Worm (Caenorhabditis elegans) whole organism, L4 larva: ENCODE measurements around the gene irld-56.

Experiments
- F37D6.2 ChIP-seq: sonication (generic microtip); optimal IDR thresholded peaks from 2 replicates; lab custom pipeline; 2016; ENCODE audit warnings: mild to moderate bottlenecking, missing genetic modification characterization, missing compliant biosample characterization
- T20F7.1 ChIP-seq: fragments of 200-800 bp; sonication (Bioruptor generic); optimal IDR thresholded peaks from 2 replicates; lab custom pipeline; 2018; ENCODE audit warnings: mild to moderate bottlenecking, missing genetic modification characterization, missing compliant biosample characterization
- ZK337.2 ChIP-seq: fragments of 200-800 bp; sonication (Bioruptor generic); IDR thresholded peaks from 2 replicates; pipeline ENCODE4 v1.3.6; 2022; ENCODE audit warnings: missing genetic modification reagents, missing genetic modification characterization, missing compliant biosample characterization
- ZK546.5 ChIP-seq, 2 experiments: sonication (generic microtip); optimal IDR thresholded peaks; 2 replicates each; lab custom pipeline; 2017; ENCODE audit warnings: missing biosample characterization in 2 of 2, missing genetic modification characterization in 2 of 2
- aly-2 ChIP-seq: sonication (generic microtip); optimal IDR thresholded peaks from 2 replicates; lab custom pipeline; 2018; ENCODE audit warnings: missing biosample characterization, missing genetic modification characterization
- attf-4 ChIP-seq: sonication (generic microtip); optimal IDR thresholded peaks from 3 replicates; lab custom pipeline; 2017; ENCODE audit warnings: missing biosample characterization, missing genetic modification characterization
- ceh-28 ChIP-seq: fragments of 150-350 bp; optimal IDR thresholded peaks from 2 replicates; lab custom pipeline; 2014; ENCODE audit warnings: missing biosample characterization, missing genetic modification reagents, missing genetic modification characterization
- ceh-32 ChIP-seq: sonication (generic microtip); optimal IDR thresholded peaks from 2 replicates; lab custom pipeline; 2016; ENCODE audit warnings: mild to moderate bottlenecking, missing genetic modification characterization, missing compliant biosample characterization; ENCODE audit not compliant: poor library complexity
- ceh-82 ChIP-seq: sonication (generic microtip); optimal IDR thresholded peaks from 2 replicates; lab custom pipeline; 2017; ENCODE audit warnings: missing biosample characterization, missing genetic modification characterization
- ces-1 ChIP-seq: fragments of 150-350 bp; sonication (generic microtip); optimal IDR thresholded peaks from 4 replicates; lab custom pipeline; 2014; ENCODE audit warnings: missing biosample characterization, missing genetic modification reagents, missing genetic modification characterization
- cey-2 ChIP-seq: sonication (generic microtip); optimal IDR thresholded peaks from 3 replicates; lab custom pipeline; 2017; ENCODE audit warnings: missing genetic modification characterization, mild to moderate bottlenecking, missing compliant biosample characterization, antibody characterized with exemption, borderline replicate concordance; ENCODE audit not compliant: insufficient read depth
- daf-16 ChIP-seq, 3 experiments: sonication (generic microtip); optimal IDR thresholded peaks; 2 replicates each; lab custom pipeline; 2016 to 2017; ENCODE audit warnings: missing genetic modification characterization in 3 of 3, missing genetic modification reagents in 3 of 3, mild to moderate bottlenecking in 2 of 3, missing compliant biosample characterization in 2 of 3, missing biosample characterization in 1 of 3, moderate library complexity in 1 of 3
- dmd-8 ChIP-seq: fragments of 200-800 bp; sonication (Bioruptor generic); IDR thresholded peaks from 2 replicates; pipeline ENCODE4 v1.3.6; 2022; ENCODE audit warnings: missing genetic modification characterization, missing compliant biosample characterization
- dpl-1 ChIP-seq: fragments of 150-350 bp; optimal IDR thresholded peaks from 2 replicates; lab custom pipeline; 2014; ENCODE audit warnings: missing biosample characterization, missing genetic modification reagents, missing genetic modification characterization
- dve-1 ChIP-seq: sonication (generic microtip); optimal IDR thresholded peaks from 2 replicates; lab custom pipeline; 2017; ENCODE audit warnings: antibody characterized with exemption, mild to moderate bottlenecking, missing genetic modification characterization, missing compliant biosample characterization; ENCODE audit not compliant: insufficient read depth
- egl-27 ChIP-seq: sonication (generic microtip); optimal IDR thresholded peaks from 3 replicates; lab custom pipeline; 2017; ENCODE audit warnings: missing biosample characterization, missing genetic modification reagents, missing genetic modification characterization
- fkh-10 ChIP-seq: fragments of 150-350 bp; optimal IDR thresholded peaks from 2 replicates; lab custom pipeline; 2014; ENCODE audit warnings: missing biosample characterization, missing genetic modification reagents, missing genetic modification characterization
- hlh-30 ChIP-seq: sonication (generic microtip); optimal IDR thresholded peaks from 2 replicates; lab custom pipeline; 2017; ENCODE audit warnings: antibody characterized with exemption, mild to moderate bottlenecking, missing genetic modification characterization, missing compliant biosample characterization; ENCODE audit not compliant: insufficient read depth
- lim-7 ChIP-seq: fragments of 200-800 bp; sonication (Bioruptor generic); IDR thresholded peaks from 2 replicates; pipeline ENCODE4 v1.3.6; 2022; ENCODE audit warnings: missing genetic modification characterization, missing compliant biosample characterization
- lin-13 ChIP-seq: fragments of 150-350 bp; optimal IDR thresholded peaks from 2 replicates; lab custom pipeline; 2014; ENCODE audit warnings: missing biosample characterization, missing genetic modification reagents, missing genetic modification characterization
- lin-15B ChIP-seq: fragments of 150-350 bp; sonication (generic microtip); optimal IDR thresholded peaks from 3 replicates; lab custom pipeline; 2014; ENCODE audit warnings: missing biosample characterization, missing genetic modification characterization
- lin-38 ChIP-seq: fragments of 200-800 bp; sonication (Bioruptor generic); IDR thresholded peaks from 2 replicates; pipeline ENCODE4 v1.3.6; 2022; ENCODE audit warnings: missing genetic modification reagents, missing genetic modification characterization, missing compliant biosample characterization
- lsy-2 ChIP-seq, 2 experiments: fragments of 150-350 bp in 1 of 2; sonication (generic microtip) in 1 of 2; optimal IDR thresholded peaks; 2 replicates each; lab custom pipeline; 2014 to 2017; ENCODE audit warnings: missing biosample characterization in 2 of 2, missing genetic modification characterization in 2 of 2
- madf-5 ChIP-seq, 2 experiments: fragments of 200-800 bp; sonication (Bioruptor generic); IDR thresholded peaks; 2 replicates each; pipeline ENCODE4 v1.3.6; 2022; ENCODE audit warnings: missing compliant biosample characterization in 2 of 2, missing genetic modification characterization in 2 of 2
- mdl-1 ChIP-seq, 2 experiments: fragments of 150-350 bp in 1 of 2; sonication (generic microtip) in 1 of 2; optimal IDR thresholded peaks; 2 replicates each; lab custom pipeline; 2014 to 2017; ENCODE audit warnings: missing biosample characterization in 2 of 2, missing genetic modification characterization in 2 of 2
- mdt-29 ChIP-seq: fragments of 200-800 bp; sonication (Bioruptor generic); IDR thresholded peaks from 2 replicates; pipeline ENCODE4 v1.3.6; 2022; ENCODE audit warnings: missing genetic modification reagents, missing genetic modification characterization, missing compliant biosample characterization
- mep-1 ChIP-seq: fragments of 150-350 bp; sonication (generic microtip); optimal IDR thresholded peaks from 3 replicates; lab custom pipeline; 2014; ENCODE audit warnings: missing biosample characterization, missing genetic modification characterization
- mxl-2 ChIP-seq: fragments of 200-800 bp; sonication (Bioruptor generic); conservative IDR thresholded peaks from 2 replicates; pipeline ENCODE4 v1.3.6; 2022; ENCODE audit warnings: missing genetic modification reagents, missing genetic modification characterization, missing compliant biosample characterization
- mxl-3 ChIP-seq: fragments of 200-800 bp; sonication (Bioruptor generic); optimal IDR thresholded peaks from 2 replicates; lab custom pipeline; 2018; ENCODE audit warnings: mild to moderate bottlenecking, missing genetic modification characterization, missing compliant biosample characterization
- nhr-10 ChIP-seq: fragments of 150-350 bp; optimal IDR thresholded peaks from 2 replicates; lab custom pipeline; 2014; ENCODE audit warnings: missing biosample characterization, missing genetic modification characterization
- nhr-28 ChIP-seq: fragments of 150-350 bp; optimal IDR thresholded peaks from 2 replicates; lab custom pipeline; 2014; ENCODE audit warnings: missing biosample characterization, missing genetic modification characterization
- nhr-6 ChIP-seq: fragments of 150-350 bp; optimal IDR thresholded peaks from 2 replicates; lab custom pipeline; 2014; ENCODE audit warnings: missing biosample characterization, missing genetic modification characterization
- nhr-76 ChIP-seq: fragments of 150-350 bp; optimal IDR thresholded peaks from 2 replicates; lab custom pipeline; 2014; ENCODE audit warnings: missing biosample characterization, missing genetic modification characterization
- nhr-77 ChIP-seq: fragments of 150-350 bp; optimal IDR thresholded peaks from 2 replicates; lab custom pipeline; 2014; ENCODE audit warnings: missing biosample characterization, missing genetic modification characterization
- pha-4 ChIP-seq, 2 experiments: fragments of 150-350 bp in 1 of 2; fragments of 200-800 bp in 1 of 2; sonication (Bioruptor generic) in 1 of 2; IDR thresholded peaks in 1 of 2; optimal IDR thresholded peaks in 1 of 2; 2 replicates each; pipeline versions ENCODE4 v1.3.6 to Lab custom; 2014 to 2022; ENCODE audit warnings: missing genetic modification characterization in 2 of 2, missing genetic modification reagents in 2 of 2, missing biosample characterization in 1 of 2, missing compliant biosample characterization in 1 of 2
- rbr-2 ChIP-seq: sonication (generic microtip); optimal IDR thresholded peaks from 2 replicates; lab custom pipeline; 2016; ENCODE audit warnings: missing genotype, missing genetic modification characterization, missing compliant biosample characterization
- spr-1 ChIP-seq: sonication (generic microtip); optimal IDR thresholded peaks from 2 replicates; lab custom pipeline; 2016; ENCODE audit warnings: mild to moderate bottlenecking, missing genetic modification characterization, missing compliant biosample characterization
- spr-3 ChIP-seq: fragments of 200-800 bp; sonication (Bioruptor generic); optimal IDR thresholded peaks from 2 replicates; lab custom pipeline; 2018; ENCODE audit warnings: mild to moderate bottlenecking, missing genetic modification characterization, missing compliant biosample characterization
- tag-97 ChIP-seq: fragments of 200-800 bp; sonication (Bioruptor generic); IDR thresholded peaks from 2 replicates; pipeline ENCODE4 v1.3.6; 2022; ENCODE audit warnings: missing genetic modification characterization, missing compliant biosample characterization
- tra-1 ChIP-seq: fragments of 200-800 bp; sonication (Bioruptor generic); IDR thresholded peaks from 2 replicates; pipeline ENCODE4 v1.3.6; 2022; ENCODE audit warnings: missing genetic modification reagents, missing genetic modification characterization, missing compliant biosample characterization
- unc-62 ChIP-seq, 3 experiments: fragments of 150-350 bp in 1 of 3; sonication (generic microtip); optimal IDR thresholded peaks in 2 of 3; peaks in 1 of 3; 1 replicate in 1 of 3; 2 replicates in 2 of 3; lab custom pipeline; 2014 to 2017; ENCODE audit warnings: missing biosample characterization in 3 of 3, missing genetic modification characterization in 3 of 3, missing genetic modification reagents in 3 of 3, missing genotype in 1 of 3
- vab-7 ChIP-seq: fragments of 200-800 bp; sonication (Bioruptor generic); IDR thresholded peaks from 2 replicates; pipeline ENCODE4 v1.3.6; 2022; ENCODE audit warnings: missing genetic modification reagents, missing genetic modification characterization, missing compliant biosample characterization
- zfp-2 ChIP-seq: sonication (generic microtip); optimal IDR thresholded peaks from 2 replicates; lab custom pipeline; 2016; ENCODE audit warnings: mild to moderate bottlenecking, missing genetic modification characterization, missing compliant biosample characterization
- zip-11 ChIP-seq: fragments of 200-800 bp; sonication (Bioruptor generic); IDR thresholded peaks from 2 replicates; pipeline ENCODE4 v1.3.6; 2022; ENCODE audit warnings: missing genetic modification characterization, missing compliant biosample characterization
- zip-2 ChIP-seq: fragments of 150-350 bp; optimal IDR thresholded peaks from 2 replicates; lab custom pipeline; 2014; ENCODE audit warnings: missing biosample characterization, missing genetic modification characterization
- ztf-7 ChIP-seq: fragments of 150-350 bp; optimal IDR thresholded peaks from 2 replicates; lab custom pipeline; 2014; ENCODE audit warnings: missing biosample characterization, missing genetic modification characterization

Gene irld-56

DNA sequence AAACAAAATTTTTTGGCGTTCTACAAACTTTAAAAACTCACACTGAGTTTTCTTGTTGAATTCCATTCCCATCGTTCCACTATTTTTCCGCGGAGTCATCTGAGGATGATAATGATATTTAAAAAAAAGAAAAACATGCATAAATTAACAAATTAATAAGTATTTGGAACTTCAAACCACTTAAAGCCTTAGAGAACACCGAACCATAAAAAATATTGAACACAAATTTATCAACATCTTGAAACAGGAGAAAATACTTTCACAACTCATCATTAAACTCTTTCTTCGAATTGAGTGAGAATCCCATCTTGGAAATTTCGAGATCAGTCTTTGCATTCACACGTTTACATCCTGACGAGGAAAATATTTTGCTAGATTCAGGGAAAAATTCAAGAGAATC is 37.4 kb downstream of the irld-56 start, which contains the start of gene gei-18 (continued):
- TF ChIP-seq ceh-82 (tag; lab: Kevin White, UChicago), result no peak
- TF ChIP-seq lim-7, result no peak

DNA sequence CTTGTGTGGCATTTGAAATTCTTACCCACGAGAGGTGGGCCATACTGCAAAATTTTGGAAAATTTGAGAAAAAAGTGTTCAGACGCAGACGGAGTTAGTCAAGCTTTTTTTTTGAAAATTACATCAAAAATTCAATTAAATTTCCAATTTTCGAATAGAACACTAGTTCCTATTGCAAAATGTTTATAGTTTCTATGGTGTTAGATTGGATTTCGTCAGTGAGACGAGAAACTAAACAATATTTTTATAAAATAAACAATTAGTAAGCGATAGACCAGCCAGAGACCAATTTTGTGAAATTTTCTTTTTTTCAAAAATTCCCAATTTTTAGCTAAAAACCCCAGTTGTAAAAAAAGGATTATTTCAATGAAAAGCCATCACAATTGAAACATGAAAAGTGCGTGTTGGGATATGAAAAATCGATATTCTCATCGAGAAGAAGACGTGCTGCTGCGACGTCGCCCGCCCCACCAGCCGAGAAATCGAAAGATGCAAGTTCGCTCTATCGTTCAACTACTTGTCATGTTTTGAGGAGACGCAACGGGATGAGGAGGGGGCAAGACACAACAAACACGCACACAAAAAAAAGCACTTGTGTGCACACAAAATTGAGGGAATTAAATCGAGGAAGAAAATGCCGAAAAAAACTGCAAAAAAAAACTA is 39.9 kb downstream of the irld-56 start, which contains the start of gene dnbp-1:
Gene dnbp-1, minus strand, starts transcription at position 51 of the 663 bp plus-strand sequence.
- TF ChIP-seq daf-16 (GFP tag; optimal IDR thresholded peaks at IDR 0.05; lab: Kevin White, UChicago) (peak in 1 of 2 experiments; percentile 6), daf-16 (tag; optimal IDR thresholded peaks at IDR 0.05; lab: Kevin White, UChicago) (no peak), unc-62 (GFP tag; optimal IDR thresholded peaks at IDR 0.05 in 1 of 2; lab: Kevin White, UChicago) (peak in 1 of 2 experiments; percentile 99), unc-62 (tag; optimal IDR thresholded peaks at IDR 0.05; lab: Kevin White, UChicago) (no peak), ZK337.2 (no peak), dve-1 (tag; lab: Kevin White, UChicago) (peak; percentile 50), madf-5 (GFP tag; IDR thresholded peaks at IDR 0.05; lab: Robert Waterston, UW) (no peak), zip-2 (tag; lab: Kevin White, UChicago) (no peak), mdl-1 (tag; optimal IDR thresholded peaks at IDR 0.05; lab: Kevin White, UChicago) (peak in 1 of 2 experiments; percentile 2), T20F7.1 (no peak), mxl-3 (GFP tag; lab: Kevin White, UChicago) (peak; percentile 73), dmd-8 (GFP tag; lab: Robert Waterston, UW) (no peak), hlh-30 (peak; percentile 78), mxl-2 (GFP tag; lab: Robert Waterston, UW) (no peak), F37D6.2 (tag; lab: Kevin White, UChicago) (peak; percentile 36), zip-11 (no peak), nhr-28 (tag; lab: Kevin White, UChicago) (peak; percentile 79), dpl-1 (GFP tag; lab: Kevin White, UChicago) (peak; percentile 61), attf-4 (tag; lab: Kevin White, UChicago) (no peak), lin-38 (GFP tag; lab: Robert Waterston, UW) (peak; percentile 92), mdt-29 (GFP tag; lab: Robert Waterston, UW) (no peak), tag-97 (GFP tag; lab: Robert Waterston, UW) (no peak), aly-2 (tag; lab: Kevin White, UChicago) (no peak), egl-27 (no peak), spr-3 (GFP tag; lab: Kevin White, UChicago) (no peak), ztf-7 (peak; percentile 29), ceh-28 (tag; lab: Kevin White, UChicago) (peak; percentile 45), lsy-2 (tag; optimal IDR thresholded peaks at IDR 0.05; lab: Kevin White, UChicago) (peak in 1 of 2 experiments; percentile 46), ceh-32 (tag; lab: Kevin White, UChicago) (no peak), mep-1 (tag; lab: Kevin White, UChicago) (peak; percentile 88), zfp-2 (tag; lab: Kevin White, UChicago) (no peak), spr-1 (tag; lab: Kevin White, UChicago) (peak; percentile 2), tra-1 (GFP tag; lab: Robert Waterston, UW) (0 out of 2 replicates have a peak, but pooled peaks have one; percentile 35), nhr-76 (no peak), fkh-10 (GFP tag; lab: Kevin White, UChicago) (peak; percentile 64), ZK546.5 (tag; optimal IDR thresholded peaks at IDR 0.05; lab: Kevin White, UChicago) (no peak), lin-13 (peak; percentile 60), rbr-2 (peak; percentile 80), pha-4 (GFP tag; IDR thresholded peaks at IDR 0.05; lab: Robert Waterston, UW) (no peak), pha-4 (tag; optimal IDR thresholded peaks at IDR 0.05; lab: Kevin White, UChicago) (peak; percentile 55), nhr-10 (tag; lab: Kevin White, UChicago) (no peak), ces-1 (GFP tag; lab: Kevin White, UChicago) (no peak), cey-2 (tag; lab: Kevin White, UChicago) (no peak), vab-7 (no peak), nhr-77 (peak; percentile 76), nhr-6 (tag; lab: Kevin White, UChicago) (peak; percentile 79), ceh-82 (tag; lab: Kevin White, UChicago) (no peak), lin-15B (tag; lab: Kevin White, UChicago) (no peak)
